Worm (Caenorhabditis elegans) whole organism, mixed stage, embryonic: ENCODE results near the gene rab-14.

Source experiments
- M03D4.4 ChIP-seq: sonication (generic microtip); optimal IDR thresholded peaks from 2 replicates; lab custom pipeline; 2017; ENCODE audit warnings: mild to moderate bottlenecking, missing genetic modification characterization, missing compliant biosample characterization
- ceh-39 ChIP-seq: fragments of 150-350 bp; optimal IDR thresholded peaks from 2 replicates; lab custom pipeline; 2014; ENCODE audit warnings: missing biosample characterization, missing genetic modification characterization
- ceh-43 ChIP-seq: fragments of 200-800 bp; sonication (Bioruptor generic); optimal IDR thresholded peaks from 2 replicates; lab custom pipeline; 2018; ENCODE audit warnings: mild to moderate bottlenecking, missing genetic modification characterization, moderate library complexity, missing compliant biosample characterization
- ceh-83 ChIP-seq: fragments of 200-800 bp; sonication (Bioruptor generic); optimal IDR thresholded peaks from 2 replicates; lab custom pipeline; 2018; ENCODE audit warnings: mild to moderate bottlenecking, missing genetic modification characterization, missing compliant biosample characterization
- ces-1 ChIP-seq: fragments of 150-350 bp; optimal IDR thresholded peaks from 2 replicates; lab custom pipeline; 2014; ENCODE audit warnings: missing biosample characterization, missing genetic modification reagents, missing genetic modification characterization
- cnd-1 ChIP-seq: fragments of 200-800 bp; sonication (Bioruptor generic); optimal IDR thresholded peaks from 2 replicates; lab custom pipeline; 2018; ENCODE audit warnings: mild to moderate bottlenecking, missing genetic modification characterization, missing compliant biosample characterization
- elt-1 ChIP-seq: sonication (generic microtip); optimal IDR thresholded peaks from 2 replicates; lab custom pipeline; 2017; ENCODE audit warnings: missing genetic modification characterization, mild to moderate bottlenecking, missing compliant biosample characterization, antibody characterized with exemption, moderate library complexity, borderline replicate concordance; ENCODE audit not compliant: insufficient read depth
- elt-3 ChIP-seq: fragments of 150-350 bp; optimal IDR thresholded peaks from 2 replicates; lab custom pipeline; 2014; ENCODE audit warnings: missing biosample characterization, missing genetic modification characterization
- flh-1 ChIP-seq: fragments of 200-800 bp; sonication (Bioruptor generic); optimal IDR thresholded peaks from 2 replicates; lab custom pipeline; 2018; ENCODE audit warnings: mild to moderate bottlenecking, missing genetic modification characterization, moderate library complexity, missing compliant biosample characterization
- hlh-1 ChIP-seq: fragments of 150-350 bp; optimal IDR thresholded peaks from 2 replicates; lab custom pipeline; 2014; ENCODE audit warnings: missing biosample characterization, missing genetic modification reagents, missing genetic modification characterization
- lin-32 ChIP-seq: fragments of 200-800 bp; sonication (Bioruptor generic); optimal IDR thresholded peaks from 2 replicates; lab custom pipeline; 2018; ENCODE audit warnings: mild to moderate bottlenecking, missing genetic modification characterization, missing compliant biosample characterization
- mab-5 ChIP-seq: fragments of 150-350 bp; optimal IDR thresholded peaks from 2 replicates; lab custom pipeline; 2014; ENCODE audit warnings: missing biosample characterization, missing genetic modification characterization
- mep-1 ChIP-seq: fragments of 150-350 bp; optimal IDR thresholded peaks from 2 replicates; lab custom pipeline; 2017; ENCODE audit warnings: missing biosample characterization, missing genetic modification reagents, missing genetic modification characterization, inconsistent platforms
- mls-2 ChIP-seq: sonication (generic microtip); optimal IDR thresholded peaks from 2 replicates; lab custom pipeline; 2016; ENCODE audit warnings: mild to moderate bottlenecking, missing genetic modification characterization, moderate library complexity, missing compliant biosample characterization
- nhr-12 ChIP-seq: fragments of 150-350 bp; optimal IDR thresholded peaks from 2 replicates; lab custom pipeline; 2014; ENCODE audit warnings: missing biosample characterization, missing genetic modification characterization
- nhr-237 ChIP-seq: fragments of 150-350 bp; optimal IDR thresholded peaks from 2 replicates; lab custom pipeline; 2014; ENCODE audit warnings: missing biosample characterization, missing genetic modification characterization
- nhr-28 ChIP-seq: fragments of 150-350 bp; optimal IDR thresholded peaks from 2 replicates; lab custom pipeline; 2014; ENCODE audit warnings: missing biosample characterization, missing genetic modification characterization
- nhr-76 ChIP-seq: sonication (generic microtip); optimal IDR thresholded peaks from 2 replicates; lab custom pipeline; 2017; ENCODE audit warnings: missing biosample characterization, missing genetic modification characterization
- pha-4 ChIP-seq: fragments of 150-350 bp; optimal IDR thresholded peaks from 2 replicates; lab custom pipeline; 2018; ENCODE audit warnings: missing biosample characterization, missing genetic modification reagents, missing genetic modification characterization
- sem-2 ChIP-seq: fragments of 200-800 bp; sonication (Bioruptor generic); optimal IDR thresholded peaks from 2 replicates; lab custom pipeline; 2018; ENCODE audit warnings: mild to moderate bottlenecking, missing genetic modification characterization, missing compliant biosample characterization
- tbx-8 ChIP-seq: fragments of 200-800 bp; sonication (Bioruptor generic); optimal IDR thresholded peaks from 2 replicates; lab custom pipeline; 2018; ENCODE audit warnings: mild to moderate bottlenecking, missing genetic modification characterization, moderate library complexity, missing compliant biosample characterization
- unc-120 ChIP-seq: sonication (generic microtip); optimal IDR thresholded peaks from 2 replicates; lab custom pipeline; 2017; ENCODE audit warnings: missing genetic modification characterization, missing compliant biosample characterization; ENCODE audit not compliant: poor library complexity, severe bottlenecking
- unc-62 ChIP-seq: fragments of 150-350 bp; optimal IDR thresholded peaks from 2 replicates; lab custom pipeline; 2014; ENCODE audit warnings: missing biosample characterization, missing genetic modification reagents, missing genetic modification characterization
- zip-8 ChIP-seq: fragments of 150-350 bp; optimal IDR thresholded peaks from 2 replicates; lab custom pipeline; 2014; ENCODE audit warnings: missing biosample characterization, missing genetic modification characterization

The rab-14 gene

ce11 chrX:15557849-15558248 lies 48.6 kb downstream of the rab-14 start, which contains the start of gene lron-3:
Gene lron-3, minus strand, starts transcription at chrX:15557949.
- TF ChIP-seq mep-1 (tag; lab: Kevin White, UChicago) (no peak), pha-4 (tag; lab: Kevin White, UChicago) (no peak), nhr-28 (tag; lab: Kevin White, UChicago) (no peak), nhr-237 (tag; lab: Kevin White, UChicago) (no peak), sem-2 (no peak), ceh-83 (GFP tag; lab: Kevin White, UChicago) (no peak), ceh-43 (GFP tag; lab: Kevin White, UChicago) (no peak), elt-3 (no peak), mls-2 (tag; lab: Kevin White, UChicago) (no peak), unc-62 (no peak), mab-5 (tag; lab: Kevin White, UChicago) (no peak), nhr-12 (tag; lab: Kevin White, UChicago) (no peak), lin-32 (GFP tag; lab: Kevin White, UChicago) (no peak), elt-1 (tag; lab: Kevin White, UChicago) (no peak)
- TF ChIP-seq, all 35 proteins: peak for 0

- TF ChIP-seq hlh-1 (tag; lab: Kevin White, UChicago) (no peak), unc-120 (tag; lab: Kevin White, UChicago) (peak; percentile 15), unc-62 (peak; percentile 24), M03D4.4 (no peak)
Measured at ce11 chrX:15555529-15555928, 50.9 kb downstream of the rab-14 start.

- TF ChIP-seq lin-32 (GFP tag; lab: Kevin White, UChicago) (no peak), M03D4.4 (no peak), unc-120 (tag; lab: Kevin White, UChicago) (no peak), ceh-39 (tag; lab: Kevin White, UChicago) (no peak), tbx-8 (no peak), cnd-1 (tag; lab: Kevin White, UChicago) (no peak), elt-1 (tag; lab: Kevin White, UChicago) (no peak), hlh-1 (tag; lab: Kevin White, UChicago) (no peak), mab-5 (tag; lab: Kevin White, UChicago) (no peak), nhr-76 (tag; lab: Kevin White, UChicago) (no peak), flh-1 (GFP tag; lab: Kevin White, UChicago) (no peak), nhr-12 (tag; lab: Kevin White, UChicago) (no peak), zip-8 (tag; lab: Kevin White, UChicago) (no peak), ceh-43 (GFP tag; lab: Kevin White, UChicago) (no peak), ces-1 (GFP tag; lab: Kevin White, UChicago) (no peak)
- TF ChIP-seq, all 35 proteins: peak for 0
Measured at ce11 chrX:15554910-15555309, 51.5 kb downstream of the rab-14 start.
